Worm (Caenorhabditis elegans): ENCODE measurements around the gene F39G3.3.

- no peak for TF ChIP-seq him-1 (tag; optimal IDR thresholded peaks at IDR 0.05)
- no peak for TF ChIP-seq dao-5 (tag; optimal IDR thresholded peaks at IDR 0.05)
Observed at ce11 chrV:4742190-4742589, 10.5 kb downstream of the F39G3.3 start, which contains the start of gene ugt-61.
